Fruit fly (Drosophila melanogaster) whole organism, adult: ENCODE measurements around the gene frj.

ENCODE experiments used
- CG11617 ChIP-seq: fragments of 200-800 bp; sonication (Bioruptor generic); optimal IDR thresholded peaks from 2 replicates; lab custom pipeline; 2017; ENCODE audit warnings: mild to moderate bottlenecking, missing biosample characterization, missing genetic modification reagents, missing genetic modification characterization
- CG12768 ChIP-seq: fragments of 200-800 bp; sonication (Bioruptor generic); optimal IDR thresholded peaks from 2 replicates; lab custom pipeline; 2017; ENCODE audit warnings: missing biosample characterization, missing genetic modification characterization, mild to moderate bottlenecking, moderate library complexity, missing genetic modification reagents
- CG14711 ChIP-seq: fragments of 200-800 bp; sonication (Bioruptor generic); optimal IDR thresholded peaks from 2 replicates; lab custom pipeline; 2018; ENCODE audit warnings: missing biosample characterization, mild to moderate bottlenecking, missing genetic modification characterization, moderate library complexity
- CG1620 ChIP-seq: fragments of 200-800 bp; sonication (Bioruptor generic); optimal IDR thresholded peaks from 2 replicates; lab custom pipeline; 2016; ENCODE audit warnings: missing biosample characterization, missing genetic modification characterization
- CG33017 ChIP-seq: fragments of 200-800 bp; sonication (Bioruptor generic); optimal IDR thresholded peaks from 2 replicates; lab custom pipeline; 2018; ENCODE audit warnings: missing biosample characterization, mild to moderate bottlenecking, missing genetic modification characterization, moderate library complexity
- CG5204 ChIP-seq: fragments of 200-800 bp; sonication (Bioruptor generic); optimal IDR thresholded peaks from 2 replicates; lab custom pipeline; 2016; ENCODE audit warnings: missing biosample characterization, missing genetic modification characterization
- CG7045 ChIP-seq: fragments of 200-800 bp; sonication (Bioruptor generic); optimal IDR thresholded peaks from 2 replicates; lab custom pipeline; 2017; ENCODE audit warnings: missing biosample characterization, mild to moderate bottlenecking, missing genetic modification characterization
- CG7101 ChIP-seq: fragments of 200-800 bp; sonication (Bioruptor generic); optimal IDR thresholded peaks from 2 replicates; lab custom pipeline; 2018; ENCODE audit warnings: missing biosample characterization, mild to moderate bottlenecking, missing genetic modification characterization, moderate library complexity
- Clk ChIP-seq: fragments of 200-800 bp; sonication (Bioruptor generic); optimal IDR thresholded peaks from 2 replicates; lab custom pipeline; 2017; ENCODE audit warnings: missing biosample characterization, missing genetic modification characterization
- Crg-1 ChIP-seq: fragments of 200-800 bp; sonication (Bioruptor generic); optimal IDR thresholded peaks from 2 replicates; lab custom pipeline; 2016; ENCODE audit warnings: missing biosample characterization, missing genetic modification characterization
- Hr96 ChIP-seq: fragments of 200-800 bp; sonication (Bioruptor generic); optimal IDR thresholded peaks from 2 replicates; lab custom pipeline; 2016; ENCODE audit warnings: missing biosample characterization, missing genetic modification characterization
- Mnt ChIP-seq: fragments of 200-800 bp; sonication (Bioruptor generic); optimal IDR thresholded peaks from 2 replicates; lab custom pipeline; 2016; ENCODE audit warnings: missing biosample characterization, mild to moderate bottlenecking, missing genetic modification characterization
- bab1 ChIP-seq: fragments of 200-800 bp; sonication (Bioruptor generic); optimal IDR thresholded peaks from 3 replicates; lab custom pipeline; 2019; ENCODE audit warnings: missing biosample characterization, mild to moderate bottlenecking, missing genetic modification characterization, moderate library complexity
- cic ChIP-seq: fragments of 200-800 bp; sonication (Bioruptor generic); optimal IDR thresholded peaks from 2 replicates; lab custom pipeline; 2017; ENCODE audit warnings: missing biosample characterization, mild to moderate bottlenecking, missing genetic modification characterization, moderate library complexity
- cnc ChIP-seq, 2 experiments: fragments of >200 bp; optimal IDR thresholded peaks; 2 replicates each; lab custom pipeline; 2017
- kay ChIP-seq: fragments of 200-800 bp; sonication (Bioruptor generic); peaks from one replicate; lab custom pipeline; 2016; ENCODE audit warnings: missing biosample characterization, missing genetic modification characterization, borderline replicate concordance
- ovo ChIP-seq: fragments of 200-800 bp; sonication (Bioruptor generic); optimal IDR thresholded peaks from 2 replicates; lab custom pipeline; 2016; ENCODE audit warnings: missing biosample characterization, missing genetic modification characterization
- pad ChIP-seq: fragments of 200-800 bp; sonication (Bioruptor generic); optimal IDR thresholded peaks from 3 replicates; lab custom pipeline; 2017; ENCODE audit warnings: missing biosample characterization, missing genetic modification characterization, mild to moderate bottlenecking, moderate library complexity, missing genetic modification reagents
- tj ChIP-seq: fragments of 200-800 bp; sonication (Bioruptor generic); optimal IDR thresholded peaks from 3 replicates; lab custom pipeline; 2017; ENCODE audit warnings: missing biosample characterization, mild to moderate bottlenecking, missing genetic modification characterization, moderate library complexity
- toe ChIP-seq: fragments of 200-800 bp; sonication (Bioruptor generic); optimal IDR thresholded peaks from 2 replicates; lab custom pipeline; 2016; ENCODE audit warnings: missing biosample characterization, missing genetic modification characterization

frj gene

dm6 chr2L:6457583-6457982, 1.7 kb downstream of the frj start:
- TF ChIP-seq CG11617 (no peak), Mnt (GFP tag; lab: Kevin White, UChicago) (peak; percentile 2)

- TF ChIP-seq CG33017 (tag; lab: Kevin White, UChicago) (no peak), kay (GFP tag; lab: Kevin White, UChicago) (peak; percentile 38)
Observed at dm6 chr2L:6461497-6461896, 5.6 kb downstream of the frj start.

dm6 chr2L:6462259-6462658, 6.4 kb downstream of the frj start:
- no peak for TF ChIP-seq Crg-1 (GFP tag; lab: Kevin White, UChicago)
- TF ChIP-seq cnc (optimal IDR thresholded peaks at IDR 0.05; lab: Kevin White, UChicago), result no peak
- TF ChIP-seq Clk (GFP tag; lab: Kevin White, UChicago), result no peak
- TF ChIP-seq CG1620 (GFP tag; lab: Kevin White, UChicago), result no peak
- no peak for TF ChIP-seq CG12768 (GFP tag; lab: Kevin White, UChicago)
- TF ChIP-seq tj, result no peak
- no peak for TF ChIP-seq Hr96 (GFP tag; lab: Kevin White, UChicago)
- no peak for TF ChIP-seq ovo
- TF ChIP-seq pad (GFP tag; lab: Kevin White, UChicago), result no peak
- TF ChIP-seq CG7101, result no peak

dm6 chr2L:6463392-6463791, 7.5 kb downstream of the frj start:
- TF ChIP-seq tj, result no peak
- no peak for TF ChIP-seq ovo
- no peak for TF ChIP-seq cnc (optimal IDR thresholded peaks at IDR 0.05; lab: Kevin White, UChicago)
- TF ChIP-seq CG14711 (tag; lab: Kevin White, UChicago), result no peak
- TF ChIP-seq cic (GFP tag; lab: Kevin White, UChicago), result no peak
- no peak for TF ChIP-seq CG12768 (GFP tag; lab: Kevin White, UChicago)

- TF ChIP-seq Mnt (GFP tag; lab: Kevin White, UChicago) (no peak), bab1 (GFP tag; lab: Kevin White, UChicago) (no peak), Crg-1 (GFP tag; lab: Kevin White, UChicago) (no peak), Hr96 (GFP tag; lab: Kevin White, UChicago) (no peak), CG1620 (GFP tag; lab: Kevin White, UChicago) (no peak), ovo (no peak), CG33017 (tag; lab: Kevin White, UChicago) (no peak), CG12768 (GFP tag; lab: Kevin White, UChicago) (no peak), CG7101 (no peak), CG7045 (no peak), tj (no peak), kay (GFP tag; lab: Kevin White, UChicago) (no peak), CG11617 (no peak), CG14711 (tag; lab: Kevin White, UChicago) (no peak), Clk (GFP tag; lab: Kevin White, UChicago) (no peak), cic (GFP tag; lab: Kevin White, UChicago) (no peak), pad (GFP tag; lab: Kevin White, UChicago) (no peak), CG5204 (GFP tag; lab: Kevin White, UChicago) (no peak), cnc (optimal IDR thresholded peaks at IDR 0.05; lab: Kevin White, UChicago) (no peak), toe (GFP tag; lab: Kevin White, UChicago) (no peak)
Observed at dm6 chr2L:6464270-6464669, 8.4 kb downstream of the frj start.

- TF ChIP-seq Clk (GFP tag; lab: Kevin White, UChicago) (no peak), ovo (no peak), CG7045 (no peak), CG11617 (no peak), kay (GFP tag; lab: Kevin White, UChicago) (no peak), CG1620 (GFP tag; lab: Kevin White, UChicago) (no peak), tj (no peak), Mnt (GFP tag; lab: Kevin White, UChicago) (no peak), cic (GFP tag; lab: Kevin White, UChicago) (no peak), CG5204 (GFP tag; lab: Kevin White, UChicago) (no peak)
Observed at dm6 chr2L:6464780-6465179, 8.9 kb downstream of the frj start.

dm6 chr2L:6465497-6465896, 9.6 kb downstream of the frj start, which contains the start of gene Rchy1:
Rchy1 (minus strand) TSS chr2L:6465669.
- no peak for TF ChIP-seq tj
- TF ChIP-seq bab1 (GFP tag; lab: Kevin White, UChicago), result peak; percentile 53
- TF ChIP-seq Hr96 (GFP tag; lab: Kevin White, UChicago), result no peak
- no peak for TF ChIP-seq ovo
- no peak for TF ChIP-seq CG1620 (GFP tag; lab: Kevin White, UChicago)
- no peak for TF ChIP-seq CG7101
- TF ChIP-seq pad (GFP tag; lab: Kevin White, UChicago), result no peak
- no peak for TF ChIP-seq Mnt (GFP tag; lab: Kevin White, UChicago)
- TF ChIP-seq Crg-1 (GFP tag; lab: Kevin White, UChicago), result no peak
- no peak for TF ChIP-seq toe (GFP tag; lab: Kevin White, UChicago)
- peak; percentile 30 for TF ChIP-seq cic (GFP tag; lab: Kevin White, UChicago)

- TF ChIP-seq Hr96 (GFP tag; lab: Kevin White, UChicago) (no peak), bab1 (GFP tag; lab: Kevin White, UChicago) (peak; percentile 64), CG7101 (peak; percentile 37), cnc (optimal IDR thresholded peaks at IDR 0.05; lab: Kevin White, UChicago) (no peak)
Observed at dm6 chr2L:6467509-6467908, 11.7 kb downstream of the frj start, which contains the start of gene HemK1. HemK1 (minus strand) TSS chr2L:6467698.
